Fruit fly (Drosophila melanogaster) whole organism, embryonic: ENCODE results near the gene Snapin.

Source experiments
- BEAF-32 ChIP-seq: fragments of 200-800 bp; sonication (Bioruptor generic); optimal IDR thresholded peaks from 3 replicates; lab custom pipeline; 2017; ENCODE audit warnings: missing biosample characterization, missing genetic modification characterization, mild to moderate bottlenecking, moderate library complexity, missing genetic modification reagents
- CG10147 ChIP-seq: fragments of 200-800 bp; sonication (Bioruptor generic); optimal IDR thresholded peaks from 2 replicates; lab custom pipeline; 2019; ENCODE audit warnings: missing biosample characterization, mild to moderate bottlenecking, missing genetic modification characterization, moderate library complexity
- CG10267 ChIP-seq: fragments of 200-800 bp; sonication (Bioruptor generic); optimal IDR thresholded peaks from 2 replicates; lab custom pipeline; 2018; ENCODE audit warnings: missing biosample characterization, mild to moderate bottlenecking, missing genetic modification characterization, moderate library complexity
- CG12659 ChIP-seq: fragments of 200-800 bp; sonication (Bioruptor generic); optimal IDR thresholded peaks from 3 replicates; lab custom pipeline; 2017; ENCODE audit warnings: mild to moderate bottlenecking, missing biosample characterization, missing genetic modification reagents, missing genetic modification characterization
- CG13296 ChIP-seq: fragments of 200-800 bp; sonication (Bioruptor generic); optimal IDR thresholded peaks from 3 replicates; lab custom pipeline; 2018; ENCODE audit warnings: missing biosample characterization, mild to moderate bottlenecking, missing genetic modification characterization
- CG1529 ChIP-seq: fragments of 200-800 bp; sonication (Bioruptor generic); optimal IDR thresholded peaks from 3 replicates; lab custom pipeline; 2018; ENCODE audit warnings: missing biosample characterization, missing genetic modification characterization
- CG15514 ChIP-seq: fragments of 200-800 bp; sonication (Bioruptor generic); optimal IDR thresholded peaks from 3 replicates; lab custom pipeline; 2017; ENCODE audit warnings: missing biosample characterization, missing genetic modification characterization, mild to moderate bottlenecking, moderate library complexity, missing genetic modification reagents
- CG17186 ChIP-seq: fragments of 200-800 bp; sonication (Bioruptor generic); optimal IDR thresholded peaks from 3 replicates; lab custom pipeline; 2017; ENCODE audit warnings: missing biosample characterization, missing genetic modification reagents, missing genetic modification characterization
- CG17385 ChIP-seq: fragments of 200-800 bp; sonication (Bioruptor generic); optimal IDR thresholded peaks from 3 replicates; lab custom pipeline; 2018; ENCODE audit warnings: missing biosample characterization, mild to moderate bottlenecking, missing genetic modification characterization
- CG17829 ChIP-seq: fragments of 200-800 bp; optimal IDR thresholded peaks from 2 replicates; lab custom pipeline; 2019; ENCODE audit warnings: missing biosample characterization, mild to moderate bottlenecking, missing genetic modification characterization, moderate library complexity
- CG18764 ChIP-seq: fragments of 200-800 bp; sonication (Bioruptor generic); optimal IDR thresholded peaks from 3 replicates; lab custom pipeline; 2016; ENCODE audit warnings: missing biosample characterization, missing genetic modification characterization
- CG32532 ChIP-seq: fragments of 200-800 bp; sonication (Bioruptor generic); IDR thresholded peaks from 2 replicates; pipeline ENCODE4 v1.3.6; 2022; ENCODE audit warnings: missing biosample characterization, missing genetic modification characterization
- CG32767 ChIP-seq: fragments of 200-800 bp; sonication (Bioruptor generic); IDR thresholded peaks from 2 replicates; pipeline ENCODE4 v1.3.6; 2022; ENCODE audit warnings: missing biosample characterization, missing genetic modification characterization
- CG7963 ChIP-seq: fragments of 200-800 bp; sonication (Bioruptor generic); IDR thresholded peaks from 3 replicates; pipeline ENCODE4 v1.3.6; 2022; ENCODE audit warnings: missing biosample characterization, missing genetic modification characterization; ENCODE audit not compliant: partially characterized antibody
- CG8281 ChIP-seq: fragments of 200-800 bp; sonication (Bioruptor generic); optimal IDR thresholded peaks from 2 replicates; lab custom pipeline; 2018; ENCODE audit warnings: missing biosample characterization, mild to moderate bottlenecking, missing genetic modification characterization, moderate library complexity
- CG8290 ChIP-seq, 3 experiments: fragments of 200-800 bp; sonication (Bioruptor generic); optimal IDR thresholded peaks; 2 replicates each; lab custom pipeline; 2016 to 2019; ENCODE audit warnings: missing biosample characterization in 3 of 3, missing genetic modification characterization in 3 of 3, mild to moderate bottlenecking in 2 of 3, moderate library complexity in 1 of 3
- CHES-1-like ChIP-seq: fragments of 200-800 bp; sonication (Bioruptor generic); optimal IDR thresholded peaks from 2 replicates; lab custom pipeline; 2016; ENCODE audit warnings: missing biosample characterization, missing genetic modification characterization
- CTCF ChIP-seq: fragments of 200-800 bp; sonication (Bioruptor generic); optimal IDR thresholded peaks from 2 replicates; lab custom pipeline; 2017; ENCODE audit warnings: missing biosample characterization, mild to moderate bottlenecking, missing genetic modification characterization, moderate library complexity
- Doc3 ChIP-seq: fragments of 200-800 bp; sonication (Bioruptor generic); IDR thresholded peaks from 3 replicates; pipeline ENCODE4 v1.3.6; 2022; ENCODE audit warnings: missing biosample characterization, missing genetic modification characterization; ENCODE audit not compliant: partially characterized antibody
- Dp ChIP-seq: fragments of 200-800 bp; sonication (Bioruptor generic); optimal IDR thresholded peaks from 2 replicates; lab custom pipeline; 2018; ENCODE audit warnings: missing biosample characterization, mild to moderate bottlenecking, missing genetic modification characterization, moderate library complexity
- Eip74EF ChIP-seq, 2 experiments: fragments of 200-800 bp in 1 of 2; fragments of >200 bp in 1 of 2; sonication (Bioruptor generic) in 1 of 2; optimal IDR thresholded peaks; 2 replicates each; lab custom pipeline; 2017 to 2019; ENCODE audit warnings: missing biosample characterization in 2 of 2, missing genetic modification characterization in 2 of 2, mild to moderate bottlenecking in 1 of 2, moderate library complexity in 1 of 2
- Fer1 ChIP-seq: fragments of 200-800 bp; sonication (Bioruptor generic); optimal IDR thresholded peaks from 2 replicates; lab custom pipeline; 2017; ENCODE audit warnings: missing biosample characterization, mild to moderate bottlenecking, missing genetic modification characterization
- Fer2 ChIP-seq: fragments of 200-800 bp; sonication (Bioruptor generic); optimal IDR thresholded peaks from 2 replicates; lab custom pipeline; 2018; ENCODE audit warnings: missing biosample characterization, mild to moderate bottlenecking, missing genetic modification characterization, moderate library complexity
- H2.0 ChIP-seq: fragments of 200-800 bp; sonication (Bioruptor generic); IDR thresholded peaks from 2 replicates; pipeline ENCODE4 v1.3.6; 2022; ENCODE audit warnings: missing biosample characterization, missing genetic modification characterization
- Hr39 ChIP-seq: fragments of >200 bp; optimal IDR thresholded peaks from 2 replicates; lab custom pipeline; 2017
- Hr78 ChIP-seq, 2 experiments: fragments of 200-800 bp in 1 of 2; fragments of >200 bp in 1 of 2; sonication (Bioruptor generic) in 1 of 2; optimal IDR thresholded peaks; 2 replicates each; lab custom pipeline; 2017 to 2019; ENCODE audit warnings: missing biosample characterization in 2 of 2, missing genetic modification characterization in 2 of 2, mild to moderate bottlenecking in 1 of 2, moderate library complexity in 1 of 2
- Nf-YB ChIP-seq: fragments of 200-800 bp; sonication (Bioruptor generic); optimal IDR thresholded peaks from 3 replicates; lab custom pipeline; 2019; ENCODE audit warnings: missing biosample characterization, mild to moderate bottlenecking, missing genetic modification characterization, moderate library complexity
- Opbp ChIP-seq: fragments of 200-800 bp; sonication (Bioruptor generic); IDR thresholded peaks from 3 replicates; pipeline ENCODE4 v1.3.6; 2022; ENCODE audit warnings: missing biosample characterization, missing genetic modification characterization; ENCODE audit not compliant: partially characterized antibody
- Rfx ChIP-seq: fragments of 200-800 bp; sonication (Bioruptor generic); IDR thresholded peaks from 2 replicates; pipeline ENCODE4 v1.3.6; 2022; ENCODE audit warnings: missing biosample characterization, missing genetic modification characterization
- bigmax ChIP-seq: fragments of 200-800 bp; sonication (Bioruptor generic); optimal IDR thresholded peaks from 2 replicates; lab custom pipeline; 2018; ENCODE audit warnings: missing biosample characterization, mild to moderate bottlenecking, missing genetic modification characterization
- bowl ChIP-seq: fragments of 200-800 bp; sonication (Bioruptor generic); IDR thresholded peaks from 2 replicates; pipeline ENCODE4 v1.3.6; 2022; ENCODE audit warnings: missing biosample characterization, missing genetic modification characterization
- crp ChIP-seq, 2 experiments: fragments of 200-800 bp; sonication (Bioruptor generic); optimal IDR thresholded peaks; 2 replicates in 1 of 2; 3 replicates in 1 of 2; lab custom pipeline; 2017; ENCODE audit warnings: missing biosample characterization in 2 of 2, missing genetic modification characterization in 2 of 2, mild to moderate bottlenecking in 1 of 2, moderate library complexity in 1 of 2
- dmrt11E ChIP-seq: fragments of 200-800 bp; sonication (Bioruptor generic); optimal IDR thresholded peaks from 3 replicates; lab custom pipeline; 2018; ENCODE audit warnings: missing biosample characterization, mild to moderate bottlenecking, missing genetic modification characterization, moderate library complexity
- gsb ChIP-seq: fragments of 200-800 bp; sonication (Bioruptor generic); IDR thresholded peaks from 2 replicates; pipeline ENCODE4 v1.3.6; 2022; ENCODE audit warnings: missing biosample characterization, missing genetic modification characterization
- gsb-n ChIP-seq: fragments of 200-800 bp; sonication (Bioruptor generic); optimal IDR thresholded peaks from 3 replicates; lab custom pipeline; 2018; ENCODE audit warnings: missing biosample characterization, mild to moderate bottlenecking, missing genetic modification characterization
- hb ChIP-seq: fragments of 200-800 bp; sonication (Bioruptor generic); IDR thresholded peaks from 3 replicates; pipeline ENCODE4 v1.3.6; 2022; ENCODE audit warnings: missing biosample characterization, missing genetic modification characterization; ENCODE audit not compliant: partially characterized antibody
- jumu ChIP-seq: fragments of 200-800 bp; sonication (Bioruptor generic); optimal IDR thresholded peaks from 3 replicates; lab custom pipeline; 2016; ENCODE audit warnings: missing biosample characterization, missing genetic modification characterization
- kah ChIP-seq: fragments of 200-800 bp; sonication (Bioruptor generic); optimal IDR thresholded peaks from 2 replicates; lab custom pipeline; 2018; ENCODE audit warnings: missing biosample characterization, mild to moderate bottlenecking, missing genetic modification characterization
- phol ChIP-seq: fragments of 200-800 bp; sonication (Bioruptor generic); optimal IDR thresholded peaks from 3 replicates; lab custom pipeline; 2018; ENCODE audit warnings: missing biosample characterization, mild to moderate bottlenecking, missing genetic modification characterization, moderate library complexity
- pzg ChIP-seq: fragments of 200-800 bp; sonication (Bioruptor generic); optimal IDR thresholded peaks from 3 replicates; lab custom pipeline; 2018; ENCODE audit warnings: missing biosample characterization, mild to moderate bottlenecking, missing genetic modification characterization, moderate library complexity
- repo ChIP-seq: fragments of 200-800 bp; sonication (Bioruptor generic); optimal IDR thresholded peaks from 2 replicates; lab custom pipeline; 2016; ENCODE audit warnings: missing biosample characterization, missing genetic modification characterization
- row ChIP-seq: fragments of 200-800 bp; sonication (Bioruptor generic); IDR thresholded peaks from 3 replicates; pipeline ENCODE4 v1.3.6; 2022; ENCODE audit warnings: missing biosample characterization, missing genetic modification characterization
- stwl ChIP-seq: fragments of 200-800 bp; sonication (Bioruptor generic); optimal IDR thresholded peaks from 3 replicates; lab custom pipeline; 2018; ENCODE audit warnings: missing biosample characterization, mild to moderate bottlenecking, missing genetic modification characterization, moderate library complexity
- tap ChIP-seq: fragments of 200-800 bp; optimal IDR thresholded peaks from 3 replicates; lab custom pipeline; 2019; ENCODE audit warnings: missing biosample characterization, mild to moderate bottlenecking, missing genetic modification characterization, moderate library complexity
- ttk ChIP-seq: fragments of 200-800 bp; sonication (Bioruptor generic); IDR thresholded peaks from 2 replicates; pipeline ENCODE4 v2.1.2; 2022; ENCODE audit warnings: missing biosample characterization, missing genetic modification characterization
- zen2 ChIP-seq: fragments of 200-800 bp; sonication (Bioruptor generic); IDR thresholded peaks from 3 replicates; pipeline ENCODE4 v1.3.6; 2022; ENCODE audit warnings: missing biosample characterization, missing genetic modification characterization; ENCODE audit not compliant: partially characterized antibody

Gene Snapin

dm6 chr2L:2769476-2770185 lies 10.2 kb upstream of the Snapin start, which contains the start of the genes colt and HINT1 (continued):
- TF ChIP-seq ttk (GFP tag; lab: Robert Waterston, UW) = no peak
- peak in 1 of 2 experiments; percentile 9 for TF ChIP-seq Hr78 (GFP tag; optimal IDR thresholded peaks at IDR 0.05; lab: Kevin White, UChicago)
- no peak for TF ChIP-seq Hr39 (lab: Kevin White, UChicago)
- peak; percentile 15 for TF ChIP-seq tap (tag; lab: Kevin White, UChicago)
- TF ChIP-seq Nf-YB = no peak
- peak; percentile 6 for TF ChIP-seq dmrt11E (tag; lab: Kevin White, UChicago)
- no peak for TF ChIP-seq H2.0
- no peak for TF ChIP-seq bowl

dm6 chr2L:2767627-2768026 lies 8.2 kb upstream of the Snapin start, which contains the start of the genes Taf10b and Taf10:
Taf10b (minus strand) TSS chr2L:2767845.
Taf10 (plus strand) TSS chr2L:2767890.
- TF ChIP-seq Dp (GFP tag; lab: Kevin White, UChicago) = peak; percentile 45
- TF ChIP-seq CG10147 (GFP tag; lab: Kevin White, UChicago) = peak; percentile 15
- TF ChIP-seq Eip74EF (GFP tag; optimal IDR thresholded peaks at IDR 0.05; lab: Kevin White, UChicago) = peak in 1 of 2 experiments; percentile 5
- peak; percentile 90 for TF ChIP-seq Opbp (GFP tag; lab: Robert Waterston, UW)
- peak; percentile 79; the same call in 2 of the 3 replicates for TF ChIP-seq hb (GFP tag; lab: Robert Waterston, UW)
- no peak for TF ChIP-seq gsb
- TF ChIP-seq Doc3 = peak; percentile 65; the same call in 2 of the 3 replicates
- peak in 1 of 2 experiments; percentile 75 for TF ChIP-seq crp (GFP tag; optimal IDR thresholded peaks at IDR 0.05; lab: Kevin White, UChicago)
- TF ChIP-seq bigmax (GFP tag; lab: Kevin White, UChicago) = no peak
- TF ChIP-seq stwl (tag; lab: Kevin White, UChicago) = peak; percentile 77
- peak; percentile 46 for TF ChIP-seq CG10267 (tag; lab: Kevin White, UChicago)
- TF ChIP-seq Rfx (GFP tag; lab: Robert Waterston, UW) = peak; percentile 27; the same call in 1 of the 2 replicates
- TF ChIP-seq CG8290 (GFP tag; optimal IDR thresholded peaks at IDR 0.05; lab: Kevin White, UChicago) = no peak
- peak in 1 of 2 experiments; percentile 55 for TF ChIP-seq CG8290 (tag; optimal IDR thresholded peaks at IDR 0.05; lab: Kevin White, UChicago)
- TF ChIP-seq CG15514 (GFP tag; lab: Kevin White, UChicago) = peak; percentile 49
- TF ChIP-seq kah (GFP tag; lab: Kevin White, UChicago) = peak; percentile 3
- TF ChIP-seq pzg (GFP tag; lab: Kevin White, UChicago) = peak; percentile 76
- no peak for TF ChIP-seq CG8281 (tag; lab: Kevin White, UChicago)
- TF ChIP-seq jumu (GFP tag; lab: Kevin White, UChicago) = no peak
- TF ChIP-seq CG32532 = 0 out of 2 replicates have a peak, but pooled peaks have one; percentile 12
- peak; percentile 34 for TF ChIP-seq CG17186 (GFP tag; lab: Kevin White, UChicago)
- TF ChIP-seq repo (GFP tag; lab: Kevin White, UChicago) = no peak
- TF ChIP-seq zen2 (GFP tag; lab: Robert Waterston, UW) = peak; percentile 88
- TF ChIP-seq gsb-n (tag; lab: Kevin White, UChicago) = no peak
- TF ChIP-seq CG18764 = no peak
- peak; percentile 1 for TF ChIP-seq phol (tag; lab: Kevin White, UChicago)
- no peak for TF ChIP-seq CTCF
- TF ChIP-seq CG1529 = no peak
- TF ChIP-seq Fer1 (GFP tag; lab: Kevin White, UChicago) = peak; percentile 57
- TF ChIP-seq CG12659 (GFP tag; lab: Kevin White, UChicago) = peak; percentile 66
- TF ChIP-seq BEAF-32 (GFP tag; lab: Kevin White, UChicago) = peak; percentile 75
- TF ChIP-seq row (GFP tag; lab: Robert Waterston, UW) = peak; percentile 51; the same call in 2 of the 3 replicates
- peak; percentile 83 for TF ChIP-seq CG7963 (GFP tag; lab: Robert Waterston, UW)
- TF ChIP-seq CG32767 (GFP tag; lab: Robert Waterston, UW) = 0 out of 2 replicates have a peak, but pooled peaks have one; percentile 48
- peak; percentile 24 for TF ChIP-seq CG17829
- TF ChIP-seq Fer2 (tag; lab: Kevin White, UChicago) = no peak
- peak; percentile 41 for TF ChIP-seq CG13296
- TF ChIP-seq CG17385 (GFP tag; lab: Kevin White, UChicago) = peak; percentile 4
- TF ChIP-seq CHES-1-like = peak; percentile 36
